Worm (Caenorhabditis elegans): ENCODE data around the gene dyf-6.

The dyf-6 gene

ce11 chrX:10340986-10341385 lies 45.3 kb downstream of the dyf-6 start, which contains the start of gene R07E3.1:
TSS of gene R07E3.1 (minus strand) at chrX:10341161.
- no peak for TF ChIP-seq unc-62 (GFP tag; optimal IDR thresholded peaks at IDR 0.05)

- no peak for TF ChIP-seq unc-62 (GFP tag; optimal IDR thresholded peaks at IDR 0.05)
These were observed 46.3 kb downstream of the dyf-6 start for ce11 chrX:10340044-10340443.

- TF ChIP-seq unc-62 (GFP tag; optimal IDR thresholded peaks at IDR 0.05), result no peak
These were observed 47.5 kb downstream of the dyf-6 start for ce11 chrX:10338761-10339160.

DNA sequence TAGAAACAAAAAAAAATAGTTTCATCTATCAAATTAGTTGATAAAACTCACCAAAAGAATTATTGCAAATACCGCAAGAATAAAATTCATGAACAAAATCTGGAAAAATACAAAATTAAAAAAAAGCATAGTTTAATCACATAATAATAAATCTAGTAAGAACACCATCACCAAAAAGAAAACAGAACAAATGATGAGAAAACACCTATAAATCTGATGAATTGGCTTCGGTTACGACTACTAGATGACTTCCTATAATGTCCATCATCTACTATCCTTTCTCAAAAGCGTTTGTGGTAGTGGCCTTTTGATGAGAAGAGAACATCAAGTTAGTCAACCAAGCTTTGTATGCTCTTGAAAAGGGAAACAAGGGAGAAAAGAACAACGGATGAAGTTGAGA lies 48.2 kb downstream of the dyf-6 start, which contains the start of gene cut-5:
Gene cut-5 (minus strand): TSS at position 101 of the 400 bp plus-strand sequence.
- TF ChIP-seq unc-62 (GFP tag; optimal IDR thresholded peaks at IDR 0.05), result no peak

DNA sequence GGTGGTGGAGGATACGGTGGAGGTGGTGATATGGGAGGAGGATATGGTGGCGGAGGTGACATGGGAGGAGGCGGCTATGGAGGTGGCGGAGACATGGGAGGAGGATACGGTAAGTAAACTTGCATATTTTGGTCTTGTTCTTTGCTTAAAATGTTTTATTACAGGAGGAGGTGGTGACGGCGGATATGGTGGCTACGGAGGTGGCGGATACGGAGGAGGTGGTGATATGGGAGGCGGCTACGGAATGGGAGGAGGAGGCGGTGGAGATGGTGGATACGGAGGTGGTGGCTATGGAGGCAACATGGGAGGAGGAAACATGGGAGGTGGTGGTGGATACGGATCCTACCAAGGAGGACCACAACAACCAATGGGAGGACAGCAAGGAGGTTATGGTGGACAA lies 49.7 kb downstream of the dyf-6 start:
- TF ChIP-seq unc-62 (GFP tag; optimal IDR thresholded peaks at IDR 0.05), result no peak

ce11 chrX:10336138-10336537 lies 50.2 kb downstream of the dyf-6 start, which contains the start of gene idpa-3:
TSS of gene idpa-3 (plus strand) at chrX:10336438.
- no peak for TF ChIP-seq unc-62 (GFP tag; optimal IDR thresholded peaks at IDR 0.05)

DNA sequence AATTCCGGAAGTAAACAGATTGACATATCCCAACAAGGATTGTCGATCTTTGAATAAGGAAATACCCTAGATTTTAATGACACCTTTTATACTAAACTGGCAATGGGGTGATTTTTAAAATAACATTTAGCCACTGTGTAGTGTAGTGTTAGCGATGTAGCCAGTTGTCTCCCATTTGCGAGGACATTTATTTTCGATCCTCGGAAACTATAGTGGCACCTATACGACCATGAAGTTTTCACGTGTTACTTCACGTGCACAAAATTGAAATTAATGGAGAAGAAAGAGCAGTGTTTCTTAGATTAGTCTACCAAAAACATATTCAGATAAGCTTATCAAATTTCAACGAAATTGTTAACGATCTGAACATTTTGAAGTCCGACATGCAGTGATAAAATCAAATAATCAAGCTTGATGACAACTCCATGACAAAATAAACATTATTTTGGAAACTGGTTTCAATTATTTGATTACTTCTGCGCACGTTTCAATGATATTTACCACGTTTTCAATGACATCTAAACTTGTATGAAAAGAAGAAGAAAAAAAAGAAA lies 52.9 kb downstream of the dyf-6 start, which contains the start of gene R07E3.4:
Gene R07E3.4 (minus strand): TSS at position 51 of the 554 bp plus-strand sequence.
- TF ChIP-seq unc-62 (GFP tag; optimal IDR thresholded peaks at IDR 0.05), result no peak

ce11 chrX:10332035-10332614 lies 54.2 kb downstream of the dyf-6 start:
- TF ChIP-seq unc-62 (GFP tag; optimal IDR thresholded peaks at IDR 0.05), result no peak

Data from whole organism, dauer.